Fruit fly (Drosophila melanogaster): ENCODE measurements around the gene yip2.
A peak's percentile ranks its signal among the peaks of the same experiment; 100 is the strongest.

The yip2 gene

dm6 chr2L:9921401-9921800 is 6.3 kb downstream of the yip2 start, which contains the start of gene CG4592 (continued):
- no peak for TF ChIP-seq z (GFP tag; IDR thresholded peaks at IDR 0.05)
- peak; percentile 23 for TF ChIP-seq Nf-YB (GFP tag; optimal IDR thresholded peaks at IDR 0.05)
- TF ChIP-seq Scr (GFP tag; IDR thresholded peaks at IDR 0.05; ENCODE audit: partially characterized antibody): no peak
- peak; percentile 19 for TF ChIP-seq YL-1 (GFP tag; optimal IDR thresholded peaks at IDR 0.05)
- TF ChIP-seq eve (GFP tag; optimal IDR thresholded peaks at IDR 0.05): no peak
- peak; percentile 21; the same call in 1 of the 3 replicates for TF ChIP-seq B-H1 (GFP tag; IDR thresholded peaks at IDR 0.05)
- TF ChIP-seq chm (GFP tag; IDR thresholded peaks at IDR 0.05): peak; percentile 90
- TF ChIP-seq crp (GFP tag; optimal IDR thresholded peaks at IDR 0.05): peak; percentile 69 to 92
- peak; percentile 65 for TF ChIP-seq CG17829 (tag; optimal IDR thresholded peaks at IDR 0.05)
- peak; percentile 92 for TF ChIP-seq MBD-R2 (GFP tag; IDR thresholded peaks at IDR 0.05)
- peak; percentile 26 for TF ChIP-seq CG18011 (GFP tag; optimal IDR thresholded peaks at IDR 0.05)
- TF ChIP-seq hbn (GFP tag; IDR thresholded peaks at IDR 0.05; ENCODE audit: partially characterized antibody): no peak
- TF ChIP-seq sima (GFP tag; optimal IDR thresholded peaks at IDR 0.05): no peak
- no peak for TF ChIP-seq croc (GFP tag; conservative IDR thresholded peaks at IDR 0.05)

dm6 chr2L:9924765-9925164 is 9.7 kb downstream of the yip2 start, which contains the start of the genes TbCMF46 and CG42366:
Gene TbCMF46 (minus strand): TSS chr2L:9924865.
Gene CG42366 (plus strand): TSS chr2L:9925161.
- no peak for TF ChIP-seq jing (GFP tag; optimal IDR thresholded peaks at IDR 0.05)
- 0 out of 2 replicates have a peak, but pooled peaks have one; percentile 33 for TF ChIP-seq CG11247 (GFP tag; IDR thresholded peaks at IDR 0.05)
- TF ChIP-seq Rfx (GFP tag; IDR thresholded peaks at IDR 0.05): peak; percentile 32; the same call in 1 of the 2 replicates
- 0 out of 3 replicates have a peak, but pooled peaks have one; percentile 28 for TF ChIP-seq CG11560 (tag; IDR thresholded peaks at IDR 0.05)
- TF ChIP-seq CG8478 (optimal IDR thresholded peaks at IDR 0.05): no peak
- TF ChIP-seq CG11456 (GFP tag; IDR thresholded peaks at IDR 0.05): 0 out of 3 replicates have a peak, but pooled peaks have one; percentile 33
- no peak for TF ChIP-seq otp (GFP tag; IDR thresholded peaks at IDR 0.05)

dm6 chr2L:9930280-9930679 is 15.2 kb downstream of the yip2 start, which contains the start of gene CG42367:
Gene CG42367 (plus strand): TSS chr2L:9930580.
- TF ChIP-seq CG6254 (GFP tag; optimal IDR thresholded peaks at IDR 0.05) (no peak), Usf (GFP tag; optimal IDR thresholded peaks at IDR 0.05) (no peak), CG10462 (GFP tag; optimal IDR thresholded peaks at IDR 0.05) (no peak), CG12942 (GFP tag; optimal IDR thresholded peaks at IDR 0.05) (no peak), scrt (GFP tag; optimal IDR thresholded peaks at IDR 0.05) (no peak), Max (GFP tag; optimal IDR thresholded peaks at IDR 0.05) (no peak), trh (GFP tag; optimal IDR thresholded peaks at IDR 0.05) (no peak), CG17385 (GFP tag; optimal IDR thresholded peaks at IDR 0.05) (no peak), Fer3 (tag; optimal IDR thresholded peaks at IDR 0.05) (no peak), CG1602 (GFP tag; optimal IDR thresholded peaks at IDR 0.05) (no peak), peb (GFP tag; IDR thresholded peaks at IDR 0.05) (no peak), CG12236 (GFP tag; optimal IDR thresholded peaks at IDR 0.05) (no peak), CG33213 (GFP tag; optimal IDR thresholded peaks at IDR 0.05) (no peak), kah (GFP tag; optimal IDR thresholded peaks at IDR 0.05) (no peak), Scr (GFP tag; IDR thresholded peaks at IDR 0.05; ENCODE audit: partially characterized antibody) (no peak)

dm6 chr2L:9933063-9933462 is 18.0 kb downstream of the yip2 start, which contains the start of gene Cpr30F:
Gene Cpr30F (minus strand): TSS chr2L:9933163.
- TF ChIP-seq ATbp (GFP tag; optimal IDR thresholded peaks at IDR 0.05) (no peak), CG1602 (GFP tag; optimal IDR thresholded peaks at IDR 0.05) (no peak), Ravus (GFP tag; IDR thresholded peaks at IDR 0.05) (no peak), salm (tag; optimal IDR thresholded peaks at IDR 0.05) (no peak), sr (GFP tag; IDR thresholded peaks at IDR 0.05) (no peak), abd-A (tag; optimal IDR thresholded peaks at IDR 0.05) (no peak), tx (GFP tag; optimal IDR thresholded peaks at IDR 0.05) (no peak)

All from whole organism, embryonic.